Worm (Caenorhabditis elegans) whole organism, late embryonic: ENCODE measurements around the gene C36C5.12.

Source experiments
- C08G9.2 ChIP-seq: sonication (generic microtip); optimal IDR thresholded peaks from 2 replicates; lab custom pipeline; 2016; ENCODE audit warnings: mild to moderate bottlenecking, missing genetic modification characterization, moderate library complexity, missing compliant biosample characterization
- F13H6.1 ChIP-seq: sonication (generic microtip); optimal IDR thresholded peaks from 2 replicates; lab custom pipeline; 2016; ENCODE audit warnings: missing genetic modification characterization, missing compliant biosample characterization
- K02D7.2 ChIP-seq: sonication (generic microtip); optimal IDR thresholded peaks from 2 replicates; lab custom pipeline; 2017; ENCODE audit warnings: mild to moderate bottlenecking, missing genetic modification characterization, missing compliant biosample characterization
- Y22D7AL.16 ChIP-seq: sonication (generic microtip); optimal IDR thresholded peaks from 2 replicates; lab custom pipeline; 2016; ENCODE audit warnings: missing genetic modification characterization, missing compliant biosample characterization
- ahr-1 ChIP-seq: sonication (generic microtip); optimal IDR thresholded peaks from 2 replicates; lab custom pipeline; 2016; ENCODE audit warnings: missing genetic modification characterization, missing compliant biosample characterization
- ceh-14 ChIP-seq: sonication (generic microtip); optimal IDR thresholded peaks from 2 replicates; lab custom pipeline; 2016; ENCODE audit warnings: missing genotype, missing genetic modification characterization, missing compliant biosample characterization
- ceh-18 ChIP-seq: sonication (generic microtip); optimal IDR thresholded peaks from 2 replicates; lab custom pipeline; 2016; ENCODE audit warnings: missing genetic modification characterization, missing compliant biosample characterization
- ceh-19 ChIP-seq: fragments of 200-800 bp; sonication (Bioruptor generic); optimal IDR thresholded peaks from 2 replicates; lab custom pipeline; 2018; ENCODE audit warnings: mild to moderate bottlenecking, missing genetic modification characterization, missing compliant biosample characterization
- ceh-24 ChIP-seq: sonication (generic microtip); optimal IDR thresholded peaks from 2 replicates; lab custom pipeline; 2016; ENCODE audit warnings: mild to moderate bottlenecking, missing genetic modification characterization, missing compliant biosample characterization
- ceh-30 ChIP-seq: fragments of 150-350 bp; optimal IDR thresholded peaks from 2 replicates; lab custom pipeline; 2014; ENCODE audit warnings: missing biosample characterization, missing genetic modification characterization
- ceh-48 ChIP-seq: sonication (generic microtip); optimal IDR thresholded peaks from 2 replicates; lab custom pipeline; 2016; ENCODE audit warnings: missing genetic modification characterization, inconsistent platforms, missing compliant biosample characterization
- ceh-6 ChIP-seq: fragments of 200-800 bp; sonication (Bioruptor generic); optimal IDR thresholded peaks from 2 replicates; lab custom pipeline; 2018; ENCODE audit warnings: mild to moderate bottlenecking, missing genetic modification characterization, missing compliant biosample characterization
- ceh-9 ChIP-seq: sonication (generic microtip); optimal IDR thresholded peaks from 2 replicates; lab custom pipeline; 2016; ENCODE audit warnings: mild to moderate bottlenecking, missing genetic modification characterization, inconsistent platforms, missing compliant biosample characterization
- elt-4 ChIP-seq: sonication (generic microtip); optimal IDR thresholded peaks from 2 replicates; lab custom pipeline; 2016; ENCODE audit warnings: missing genetic modification characterization, missing compliant biosample characterization
- fax-1 ChIP-seq: sonication (generic microtip); optimal IDR thresholded peaks from 2 replicates; lab custom pipeline; 2016; ENCODE audit warnings: missing genotype, missing genetic modification characterization, missing compliant biosample characterization
- hlh-8 ChIP-seq: sonication (generic microtip); optimal IDR thresholded peaks from 2 replicates; lab custom pipeline; 2016; ENCODE audit warnings: missing genotype, missing genetic modification characterization, missing compliant biosample characterization
- lim-6 ChIP-seq: sonication (generic microtip); optimal IDR thresholded peaks from 2 replicates; lab custom pipeline; 2016; ENCODE audit warnings: missing genetic modification characterization, missing compliant biosample characterization
- lin-11 ChIP-seq: fragments of 200-800 bp; sonication (Bioruptor generic); optimal IDR thresholded peaks from 2 replicates; lab custom pipeline; 2018; ENCODE audit warnings: mild to moderate bottlenecking, missing genetic modification characterization, missing compliant biosample characterization
- madf-2 ChIP-seq: sonication (generic microtip); optimal IDR thresholded peaks from 2 replicates; lab custom pipeline; 2017; ENCODE audit warnings: missing genetic modification characterization, missing compliant biosample characterization
- nfya-1 ChIP-seq: sonication (generic microtip); optimal IDR thresholded peaks from 2 replicates; lab custom pipeline; 2017; ENCODE audit warnings: missing genetic modification characterization, mild to moderate bottlenecking, missing compliant biosample characterization, antibody characterized with exemption, moderate library complexity
- nhr-232 ChIP-seq: sonication (generic microtip); optimal IDR thresholded peaks from 2 replicates; lab custom pipeline; 2016; ENCODE audit warnings: missing genetic modification characterization, missing compliant biosample characterization
- odd-2 ChIP-seq: sonication (generic microtip); optimal IDR thresholded peaks from 2 replicates; lab custom pipeline; 2017; ENCODE audit warnings: antibody characterized with exemption, mild to moderate bottlenecking, missing genetic modification characterization, missing compliant biosample characterization
- pqm-1 ChIP-seq: sonication (generic microtip); optimal IDR thresholded peaks from 2 replicates; lab custom pipeline; 2016; ENCODE audit warnings: missing genetic modification characterization, missing compliant biosample characterization
- pros-1 ChIP-seq: fragments of 150-350 bp; optimal IDR thresholded peaks from 2 replicates; lab custom pipeline; 2014; ENCODE audit warnings: missing biosample characterization, missing genetic modification reagents, missing genetic modification characterization
- rnt-1 ChIP-seq: sonication (generic microtip); optimal IDR thresholded peaks from 2 replicates; lab custom pipeline; 2016; ENCODE audit warnings: missing genetic modification characterization, missing compliant biosample characterization
- sdc-2 ChIP-seq: sonication (generic microtip); optimal IDR thresholded peaks from 2 replicates; lab custom pipeline; 2016; ENCODE audit warnings: missing genotype, missing genetic modification characterization, missing compliant biosample characterization
- sox-2 ChIP-seq: fragments of 200-800 bp; sonication (Bioruptor generic); IDR thresholded peaks from 2 replicates; pipeline ENCODE4 v1.3.6; 2022; ENCODE audit warnings: missing genetic modification reagents, missing genetic modification characterization, missing compliant biosample characterization
- syd-9 ChIP-seq: sonication (generic microtip); optimal IDR thresholded peaks from 2 replicates; lab custom pipeline; 2016; ENCODE audit warnings: mild to moderate bottlenecking, missing genetic modification characterization, moderate library complexity, missing compliant biosample characterization
- tbx-2 ChIP-seq: sonication (generic microtip); optimal IDR thresholded peaks from 2 replicates; lab custom pipeline; 2016; ENCODE audit warnings: missing genetic modification characterization, missing compliant biosample characterization
- tbx-7 ChIP-seq: sonication (generic microtip); optimal IDR thresholded peaks from 2 replicates; lab custom pipeline; 2016; ENCODE audit warnings: missing genotype, missing genetic modification characterization, missing compliant biosample characterization
- ttx-3 ChIP-seq: sonication (generic microtip); optimal IDR thresholded peaks from 2 replicates; lab custom pipeline; 2016; ENCODE audit warnings: missing genetic modification reagents, missing genetic modification characterization, missing compliant biosample characterization
- unc-3 ChIP-seq, 2 experiments: fragments of 200-800 bp in 1 of 2; sonication (Bioruptor generic) in 1 of 2; sonication (generic microtip) in 1 of 2; conservative IDR thresholded peaks in 1 of 2; optimal IDR thresholded peaks in 1 of 2; 2 replicates each; pipeline versions ENCODE4 v1.3.6 to Lab custom; 2016 to 2022; ENCODE audit warnings: missing compliant biosample characterization in 2 of 2, missing genetic modification characterization in 2 of 2, missing genetic modification reagents in 1 of 2
- unc-86 ChIP-seq: sonication (generic microtip); optimal IDR thresholded peaks from 2 replicates; lab custom pipeline; 2016; ENCODE audit warnings: missing genetic modification characterization, missing compliant biosample characterization
- zip-5 ChIP-seq: sonication (generic microtip); optimal IDR thresholded peaks from 2 replicates; lab custom pipeline; 2016; ENCODE audit warnings: missing genetic modification characterization, missing compliant biosample characterization

C36C5.12 gene

ce11 chrV:3159252-3159651 lies at the start of gene C36C5.12:
C36C5.12 (minus strand) TSS chrV:3159352.
- no peak for TF ChIP-seq K02D7.2 (tag; lab: Kevin White, UChicago)
- no peak for TF ChIP-seq unc-3 (GFP tag; conservative IDR thresholded peaks at IDR 0.05; lab: Robert Waterston, UW)
- TF ChIP-seq unc-3 (tag; optimal IDR thresholded peaks at IDR 0.05; lab: Kevin White, UChicago), result no peak
- TF ChIP-seq ceh-24 (tag; lab: Kevin White, UChicago), result no peak
- no peak for TF ChIP-seq unc-86 (tag; lab: Kevin White, UChicago)
- TF ChIP-seq C08G9.2 (tag; lab: Kevin White, UChicago), result no peak
- TF ChIP-seq fax-1 (tag; lab: Kevin White, UChicago), result no peak
- no peak for TF ChIP-seq ceh-9
- TF ChIP-seq odd-2 (tag; lab: Kevin White, UChicago), result no peak
- no peak for TF ChIP-seq ceh-48
- TF ChIP-seq F13H6.1 (tag; lab: Kevin White, UChicago), result no peak
- TF ChIP-seq madf-2 (tag; lab: Kevin White, UChicago), result no peak

- TF ChIP-seq ceh-6 (GFP tag; lab: Kevin White, UChicago) (no peak), elt-4 (tag; lab: Kevin White, UChicago) (no peak), fax-1 (tag; lab: Kevin White, UChicago) (no peak), lin-11 (tag; lab: Kevin White, UChicago) (no peak), tbx-7 (no peak), pqm-1 (tag; lab: Kevin White, UChicago) (no peak), ttx-3 (tag; lab: Kevin White, UChicago) (no peak), ceh-14 (tag; lab: Kevin White, UChicago) (no peak), madf-2 (tag; lab: Kevin White, UChicago) (no peak), pros-1 (tag; lab: Kevin White, UChicago) (no peak), zip-5 (tag; lab: Kevin White, UChicago) (no peak)
Measured at ce11 chrV:3208940-3209339, 49.8 kb upstream of the C36C5.12 start.

DNA sequence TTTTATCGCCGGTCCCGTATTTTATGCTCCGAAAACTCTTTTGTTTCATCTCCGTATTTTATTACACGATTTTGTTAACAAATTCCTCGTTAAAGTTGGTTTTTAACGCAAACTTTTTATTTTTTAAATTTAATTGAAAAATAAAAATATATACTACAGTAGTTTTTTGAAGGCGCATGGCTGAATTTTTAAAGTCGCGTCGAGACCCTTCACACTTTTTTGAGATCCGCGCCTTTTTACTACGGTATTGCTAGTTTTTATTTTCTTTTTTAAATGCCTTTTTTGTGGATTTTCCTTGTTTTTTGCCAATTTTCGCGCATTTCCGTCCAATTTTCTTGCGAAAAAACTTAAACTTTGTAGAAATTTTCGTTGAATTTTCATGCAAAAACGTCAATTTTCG lies 45.3 kb upstream of the C36C5.12 start:
- TF ChIP-seq lim-6 (tag; lab: Kevin White, UChicago) (no peak), ceh-18 (tag; lab: Kevin White, UChicago) (no peak), sox-2 (no peak), Y22D7AL.16 (tag; lab: Kevin White, UChicago) (no peak), ahr-1 (tag; lab: Kevin White, UChicago) (no peak)

ce11 chrV:3200323-3200722 lies 41.2 kb upstream of the C36C5.12 start, which contains the start of gene K08D9.4:
K08D9.4 (minus strand) TSS chrV:3200423.
- TF ChIP-seq tbx-2 (tag; lab: Kevin White, UChicago) (no peak), syd-9 (tag; lab: Kevin White, UChicago) (no peak), rnt-1 (no peak), nhr-232 (no peak)
- TF ChIP-seq, all 69 proteins: peak for 0

- TF ChIP-seq hlh-8 (tag; lab: Kevin White, UChicago) (no peak), sox-2 (no peak), sdc-2 (tag; lab: Kevin White, UChicago) (no peak), ceh-30 (tag; lab: Kevin White, UChicago) (no peak), C08G9.2 (tag; lab: Kevin White, UChicago) (no peak)
Measured at ce11 chrV:3196832-3197329, 37.7 kb upstream of the C36C5.12 start, which contains the start of the genes Y73C8B.1 and Y73C8B.5. Y73C8B.1 (minus strand) TSS chrV:3196882. Y73C8B.5 (plus strand) TSS chrV:3197268.

DNA sequence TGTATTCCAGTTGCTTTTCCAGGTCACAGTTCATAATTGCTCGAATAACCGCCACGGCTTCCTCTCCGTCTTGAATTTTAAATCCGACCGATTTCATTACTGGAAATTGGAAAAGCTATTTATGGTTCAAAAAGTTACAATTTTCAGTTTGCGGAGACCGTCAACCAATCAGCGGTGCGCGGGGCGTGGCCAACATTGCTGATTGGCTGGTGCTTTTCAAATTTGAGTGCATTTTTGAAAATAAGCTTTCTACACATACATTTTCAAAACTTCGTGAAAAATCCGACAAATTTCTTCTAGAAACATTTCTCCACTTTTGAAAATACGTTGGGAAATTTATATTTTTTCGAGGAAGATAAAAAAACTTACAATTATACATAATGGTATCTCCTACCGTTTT lies 36.7 kb upstream of the C36C5.12 start:
- TF ChIP-seq ceh-19, result no peak
- peak; percentile 89 for TF ChIP-seq nfya-1
